Worm (Caenorhabditis elegans): Measurements from ENCODE around the gene F52H2.3.
A peak's percentile ranks its signal among the peaks of the same experiment; 100 is the strongest.

Gene F52H2.3

DNA sequence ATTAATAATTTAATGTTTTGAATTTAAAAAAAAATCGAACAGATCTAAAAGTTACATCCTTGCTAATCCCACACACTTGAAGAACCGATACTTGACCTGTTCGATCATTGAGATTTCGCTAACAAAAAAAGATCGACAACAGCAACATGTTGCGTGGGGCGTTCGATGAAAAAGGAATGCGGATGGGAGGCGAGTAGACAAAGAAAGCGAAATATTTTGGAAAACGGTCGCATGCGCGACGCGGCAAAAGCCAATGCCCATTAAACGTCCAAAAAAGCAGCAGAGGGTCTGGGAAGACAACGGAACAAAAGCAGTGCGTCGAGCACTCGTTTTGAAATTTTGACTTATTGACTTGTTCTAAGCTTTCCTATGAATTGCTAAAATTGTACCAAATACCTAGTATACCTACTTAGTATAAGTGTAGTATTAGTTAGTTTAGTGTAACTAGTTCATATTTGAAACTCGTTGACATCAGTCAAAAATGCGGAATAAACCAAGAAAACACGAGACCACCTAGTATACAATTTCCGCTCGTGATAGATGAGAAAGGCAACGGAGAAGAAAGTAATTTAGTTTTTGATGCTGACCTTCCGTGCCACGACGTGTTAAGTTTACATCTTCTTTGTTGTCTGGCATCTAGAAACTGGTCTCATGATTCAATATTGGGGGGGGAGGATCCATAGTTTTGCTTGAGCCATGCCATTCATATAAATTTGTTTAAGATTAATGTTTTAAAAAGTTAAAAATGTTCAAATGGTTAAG is 41.2 kb upstream of the F52H2.3 start (continued):
- TF ChIP-seq mcd-1 (GFP tag; IDR thresholded peaks at IDR 0.05), result no peak
- no peak for TF ChIP-seq nfyb-1 (GFP tag; IDR thresholded peaks at IDR 0.05)
- TF ChIP-seq ZK185.1 (tag; optimal IDR thresholded peaks at IDR 0.05; ENCODE audit: poor library complexity, severe bottlenecking), result no peak

DNA sequence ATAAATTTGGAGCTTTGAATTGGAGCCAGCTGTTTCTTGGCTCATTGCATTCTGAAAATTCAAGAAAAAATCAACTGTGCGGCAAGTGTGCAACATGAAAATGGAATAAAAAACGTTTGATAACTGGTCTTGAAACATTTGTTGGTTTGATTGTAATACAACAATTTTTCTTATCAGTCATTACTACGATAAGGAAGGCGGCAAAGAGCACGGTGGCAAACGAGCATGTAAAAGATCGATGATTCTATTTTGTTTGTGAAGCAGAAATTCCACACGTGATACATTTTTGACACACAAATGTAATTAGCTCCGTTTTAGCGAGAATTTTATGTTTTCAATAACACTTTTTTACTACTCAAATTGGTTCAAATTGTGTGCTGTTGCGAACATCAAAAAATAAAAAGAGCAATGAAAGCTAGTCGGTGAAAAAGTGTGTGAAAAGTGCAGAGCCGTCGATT is 39.7 kb upstream of the F52H2.3 start, which contains the start of gene H01M10.1:
H01M10.1 (minus strand) TSS at position 51 of the 458 bp plus-strand sequence.
- TF ChIP-seq ceh-100 (GFP tag; IDR thresholded peaks at IDR 0.05) (no peak), nhr-80 (tag; optimal IDR thresholded peaks at IDR 0.05) (peak; percentile 76)

ce11 chrX:2577442-2577841 is 36.6 kb upstream of the F52H2.3 start, which contains the start of gene ttr-42:
TSS of gene ttr-42 (plus strand) at chrX:2577742.
- TF ChIP-seq nhr-120 (GFP tag; IDR thresholded peaks at IDR 0.05), result no peak
- no peak for TF ChIP-seq ceh-100 (GFP tag; IDR thresholded peaks at IDR 0.05)
- no peak for TF ChIP-seq Y95B8A.8 (GFP tag; IDR thresholded peaks at IDR 0.05)
- TF ChIP-seq rec-8 (tag; optimal IDR thresholded peaks at IDR 0.05), result no peak
- no peak for TF ChIP-seq die-1 (tag; optimal IDR thresholded peaks at IDR 0.05)

DNA sequence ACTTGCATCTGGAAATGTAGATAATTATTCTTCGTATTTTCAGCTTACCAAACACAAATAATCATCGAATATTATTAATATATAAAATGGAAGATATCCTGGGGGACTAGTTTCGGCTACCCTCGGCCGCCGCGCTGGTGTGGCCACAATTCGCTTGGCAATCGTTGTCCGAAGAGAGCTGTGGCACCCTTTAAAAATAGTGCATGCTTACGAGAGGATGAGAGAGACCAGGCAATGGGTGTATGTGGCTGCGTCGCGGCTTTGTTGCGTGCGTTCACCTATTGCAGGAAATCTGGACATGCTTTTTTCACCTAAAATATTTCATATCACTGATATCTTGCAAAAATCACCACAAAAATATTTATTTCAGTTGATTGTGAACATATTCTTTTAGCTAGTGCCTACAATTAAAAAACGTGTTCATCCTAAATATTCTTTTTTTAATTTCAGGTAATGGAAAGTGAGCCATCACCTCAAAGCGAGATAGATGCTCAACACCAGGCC is 31.8 kb upstream of the F52H2.3 start, which contains the start of the genes ccd-5 and F52H2.1:
ccd-5 (minus strand) TSS at position 8 of the 504 bp plus-strand sequence.
F52H2.1 (plus strand) TSS at position 454 of the 504 bp plus-strand sequence.
- no peak for TF ChIP-seq repo-1 (tag; optimal IDR thresholded peaks at IDR 0.05)
- no peak for TF ChIP-seq cebp-2 (GFP tag; IDR thresholded peaks at IDR 0.05)
- TF ChIP-seq dox-1 (GFP tag; IDR thresholded peaks at IDR 0.05), result peak; percentile 29; the same call in 1 of the 2 replicates
- no peak for TF ChIP-seq ekl-4 (GFP tag; IDR thresholded peaks at IDR 0.05)
- no peak for TF ChIP-seq hmg-1.2 (GFP tag; IDR thresholded peaks at IDR 0.05)
- TF ChIP-seq egl-18 (GFP tag; IDR thresholded peaks at IDR 0.05), result 0 out of 2 replicates have a peak, but pooled peaks have one; percentile 33
- peak; percentile 57; the same call in 1 of the 2 replicates for TF ChIP-seq zfh-2 (GFP tag; conservative IDR thresholded peaks at IDR 0.05)
- no peak for TF ChIP-seq attf-6 (GFP tag; IDR thresholded peaks at IDR 0.05)
- TF ChIP-seq B0261.1 (tag; optimal IDR thresholded peaks at IDR 0.05), result no peak
- no peak for TF ChIP-seq akir-1 (GFP tag; optimal IDR thresholded peaks at IDR 0.05)
- no peak for TF ChIP-seq ztf-26 (tag; optimal IDR thresholded peaks at IDR 0.05)
- no peak for TF ChIP-seq F57C9.4 (tag; optimal IDR thresholded peaks at IDR 0.05)
- no peak for TF ChIP-seq lsy-27 (tag; optimal IDR thresholded peaks at IDR 0.05; ENCODE audit: borderline replicate concordance, insufficient read depth)
- no peak for TF ChIP-seq rpc-1 (optimal IDR thresholded peaks at IDR 0.05)
- no peak for TF ChIP-seq rpc-1 (tag; optimal IDR thresholded peaks at IDR 0.05)
- no peak for TF ChIP-seq rec-8 (tag; optimal IDR thresholded peaks at IDR 0.05)
- TF ChIP-seq pbrm-1 (GFP tag; IDR thresholded peaks at IDR 0.05), result no peak
- no peak for TF ChIP-seq xnd-1 (tag; optimal IDR thresholded peaks at IDR 0.05)

DNA sequence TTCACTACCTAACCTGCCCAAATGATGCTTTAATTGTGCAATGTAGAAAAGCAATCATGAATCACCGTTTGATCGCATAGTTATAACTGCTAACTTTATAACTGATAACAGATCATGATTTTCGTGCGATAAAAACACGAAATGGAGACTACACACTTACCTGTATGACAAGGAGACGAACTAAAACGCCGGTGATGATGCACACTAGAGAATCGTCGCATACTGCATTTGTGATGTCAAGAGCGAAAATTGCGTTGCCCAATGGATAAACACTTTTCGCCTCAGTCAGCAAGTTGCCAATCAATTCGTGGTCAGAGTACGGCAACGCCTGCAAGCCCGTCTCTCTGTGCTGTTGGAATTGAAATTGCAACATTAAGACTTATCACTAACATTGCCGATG is 28.2 kb upstream of the F52H2.3 start:
- TF ChIP-seq lag-1 (GFP tag; IDR thresholded peaks at IDR 0.05) (no peak), egrh-3 (GFP tag; IDR thresholded peaks at IDR 0.05) (no peak), sea-2 (GFP tag; IDR thresholded peaks at IDR 0.05) (no peak), ekl-4 (GFP tag; IDR thresholded peaks at IDR 0.05) (no peak), nhr-90 (tag; optimal IDR thresholded peaks at IDR 0.05) (peak; percentile 42), lsl-1 (GFP tag; optimal IDR thresholded peaks at IDR 0.05) (no peak), ets-4 (GFP tag; optimal IDR thresholded peaks at IDR 0.05) (peak; percentile 66), B0035.1 (tag; optimal IDR thresholded peaks at IDR 0.05) (no peak), ZK185.1 (tag; optimal IDR thresholded peaks at IDR 0.05; ENCODE audit: poor library complexity, severe bottlenecking) (peak; percentile 6), tbp1 (GFP tag; optimal IDR thresholded peaks at IDR 0.05) (peak; percentile 37), B0336.3 (GFP tag; IDR thresholded peaks at IDR 0.05) (peak; percentile 81), Y53F4B.3 (GFP tag; IDR thresholded peaks at IDR 0.05) (no peak), ama-1 (optimal IDR thresholded peaks at IDR 0.05) (no peak), ama-1 (GFP tag; optimal IDR thresholded peaks at IDR 0.05) (no peak), rcor-1 (GFP tag; IDR thresholded peaks at IDR 0.05) (no peak), die-1 (tag; optimal IDR thresholded peaks at IDR 0.05) (no peak), cebp-2 (GFP tag; IDR thresholded peaks at IDR 0.05) (no peak), attf-5 (GFP tag; optimal IDR thresholded peaks at IDR 0.05) (no peak), somi-1 (GFP tag; optimal IDR thresholded peaks at IDR 0.05) (no peak), akir-1 (GFP tag; optimal IDR thresholded peaks at IDR 0.05) (peak; percentile 57)
